Worm (Caenorhabditis elegans) whole organism, L1 larva: Measurements from ENCODE around the gene F49F1.17.

Experiments used
- C04F5.9 ChIP-seq: sonication (generic microtip); optimal IDR thresholded peaks from 2 replicates; lab custom pipeline; 2016; ENCODE audit warnings: missing genetic modification characterization, missing compliant biosample characterization
- C16A3.4 ChIP-seq: fragments of 150-350 bp; optimal IDR thresholded peaks from 2 replicates; lab custom pipeline; 2014; ENCODE audit warnings: missing biosample characterization, missing genetic modification characterization
- F16B12.6 ChIP-seq: fragments of 150-350 bp; optimal IDR thresholded peaks from 2 replicates; lab custom pipeline; 2014; ENCODE audit warnings: missing biosample characterization, missing genetic modification characterization
- ceh-82 ChIP-seq, 3 experiments: fragments of 150-350 bp in 1 of 3; sonication (generic microtip) in 2 of 3; optimal IDR thresholded peaks; 2 replicates each; lab custom pipeline; 2014 to 2017; ENCODE audit warnings: missing biosample characterization in 3 of 3, missing genetic modification characterization in 3 of 3
- ceh-88 ChIP-seq: fragments of 200-800 bp; sonication (Bioruptor generic); IDR thresholded peaks from 2 replicates; pipeline ENCODE4 v1.3.6; 2022; ENCODE audit warnings: missing genetic modification characterization, missing compliant biosample characterization
- ceh-90 ChIP-seq: sonication (generic microtip); optimal IDR thresholded peaks from 2 replicates; lab custom pipeline; 2016; ENCODE audit warnings: missing genetic modification characterization, missing compliant biosample characterization
- ces-1 ChIP-seq: fragments of 150-350 bp; optimal IDR thresholded peaks from 2 replicates; lab custom pipeline; 2014; ENCODE audit warnings: missing biosample characterization, missing genetic modification reagents, missing genetic modification characterization
- dpl-1 ChIP-seq, 3 experiments: fragments of 150-350 bp in 2 of 3; sonication (generic microtip) in 1 of 3; optimal IDR thresholded peaks; 2 replicates each; lab custom pipeline; 2014 to 2017; ENCODE audit warnings: missing biosample characterization in 3 of 3, missing genetic modification characterization in 3 of 3, missing genetic modification reagents in 3 of 3
- efl-1 ChIP-seq, 4 experiments: fragments of 150-350 bp; optimal IDR thresholded peaks in 3 of 4; peaks in 1 of 4; 1 replicate in 1 of 4; 2 replicates in 3 of 4; lab custom pipeline; 2014; ENCODE audit warnings: missing biosample characterization in 2 of 4, missing genetic modification characterization in 2 of 4, missing genetic modification reagents in 2 of 4
- egl-13 ChIP-seq: sonication (generic microtip); optimal IDR thresholded peaks from 2 replicates; lab custom pipeline; 2016; ENCODE audit warnings: missing genotype, missing genetic modification reagents, missing genetic modification characterization, missing compliant biosample characterization
- fkh-10 ChIP-seq: sonication (generic microtip); optimal IDR thresholded peaks from 2 replicates; lab custom pipeline; 2017; ENCODE audit warnings: missing biosample characterization, missing genetic modification reagents, missing genetic modification characterization
- fkh-4 ChIP-seq: sonication (generic microtip); optimal IDR thresholded peaks from 2 replicates; lab custom pipeline; 2016; ENCODE audit warnings: missing compliant biosample characterization, missing genetic modification characterization, borderline replicate concordance
- fkh-8 ChIP-seq: sonication (generic microtip); optimal IDR thresholded peaks from 2 replicates; lab custom pipeline; 2016; ENCODE audit warnings: mild to moderate bottlenecking, missing genetic modification characterization, missing compliant biosample characterization
- fos-1 ChIP-seq: fragments of 150-350 bp; optimal IDR thresholded peaks from 2 replicates; lab custom pipeline; 2014; ENCODE audit warnings: missing biosample characterization, missing genetic modification characterization
- grh-1 ChIP-seq: fragments of 200-800 bp; sonication (Bioruptor generic); IDR thresholded peaks from 2 replicates; pipeline ENCODE4 v1.3.6; 2022; ENCODE audit warnings: missing genetic modification reagents, missing genetic modification characterization, missing compliant biosample characterization
- irx-1 ChIP-seq: sonication (generic microtip); optimal IDR thresholded peaks from 2 replicates; lab custom pipeline; 2016; ENCODE audit warnings: missing genetic modification characterization, missing compliant biosample characterization
- isw-1 ChIP-seq: fragments of 200-800 bp; sonication (Bioruptor generic); IDR thresholded peaks from 2 replicates; pipeline ENCODE4 v1.3.6; 2022; ENCODE audit warnings: missing genetic modification characterization, missing compliant biosample characterization
- lin-14 ChIP-seq: fragments of 200-800 bp; sonication (Bioruptor generic); optimal IDR thresholded peaks from 2 replicates; lab custom pipeline; 2018; ENCODE audit warnings: mild to moderate bottlenecking, missing genetic modification characterization, moderate library complexity, missing compliant biosample characterization
- lin-15B ChIP-seq: fragments of 150-350 bp; sonication (generic microtip); optimal IDR thresholded peaks from 3 replicates; lab custom pipeline; 2014; ENCODE audit warnings: missing biosample characterization, missing genetic modification characterization
- lin-35 ChIP-seq, 2 experiments: fragments of 150-350 bp; optimal IDR thresholded peaks; 2 replicates each; lab custom pipeline; 2014; ENCODE audit warnings: missing biosample characterization in 2 of 2, missing genetic modification characterization in 2 of 2, missing genetic modification reagents in 2 of 2
- lsy-2 ChIP-seq, 2 experiments: fragments of 150-350 bp; optimal IDR thresholded peaks; 2 replicates each; lab custom pipeline; 2014; ENCODE audit warnings: missing biosample characterization in 2 of 2, missing genetic modification characterization in 2 of 2
- mdl-1 ChIP-seq, 2 experiments: fragments of 150-350 bp; optimal IDR thresholded peaks; 2 replicates each; lab custom pipeline; 2014 to 2017; ENCODE audit warnings: missing biosample characterization in 2 of 2, missing genetic modification characterization in 2 of 2, inconsistent platforms in 1 of 2
- mep-1 ChIP-seq: fragments of 150-350 bp; optimal IDR thresholded peaks from 2 replicates; lab custom pipeline; 2014; ENCODE audit warnings: missing biosample characterization, missing genetic modification characterization
- nhr-12 ChIP-seq: sonication (generic microtip); optimal IDR thresholded peaks from 2 replicates; lab custom pipeline; 2017; ENCODE audit warnings: missing biosample characterization, missing genetic modification characterization
- nhr-20 ChIP-seq: sonication (generic microtip); optimal IDR thresholded peaks from 2 replicates; lab custom pipeline; 2016; ENCODE audit warnings: mild to moderate bottlenecking, missing genetic modification characterization, missing compliant biosample characterization
- nhr-237 ChIP-seq: fragments of 150-350 bp; optimal IDR thresholded peaks from 2 replicates; lab custom pipeline; 2014; ENCODE audit warnings: missing biosample characterization, missing genetic modification characterization
- nhr-28 ChIP-seq: fragments of 150-350 bp; optimal IDR thresholded peaks from 2 replicates; lab custom pipeline; 2014; ENCODE audit warnings: missing biosample characterization, missing genetic modification characterization
- nhr-47 ChIP-seq: sonication (generic microtip); optimal IDR thresholded peaks from 2 replicates; lab custom pipeline; 2016; ENCODE audit warnings: mild to moderate bottlenecking, missing genetic modification characterization, moderate library complexity, missing compliant biosample characterization
- nhr-71 ChIP-seq: sonication (generic microtip); optimal IDR thresholded peaks from 2 replicates; lab custom pipeline; 2016; ENCODE audit warnings: mild to moderate bottlenecking, missing genetic modification characterization, moderate library complexity, missing compliant biosample characterization
- nhr-76 ChIP-seq: sonication (generic microtip); optimal IDR thresholded peaks from 2 replicates; lab custom pipeline; 2017; ENCODE audit warnings: missing biosample characterization, missing genetic modification characterization
- nhr-85 ChIP-seq: sonication (generic microtip); peaks from one replicate; lab custom pipeline; 2016; ENCODE audit warnings: missing genetic modification characterization, inconsistent platforms, missing compliant biosample characterization
- nhr-90 ChIP-seq: sonication (generic microtip); optimal IDR thresholded peaks from 2 replicates; lab custom pipeline; 2016; ENCODE audit warnings: mild to moderate bottlenecking, missing genetic modification characterization, missing compliant biosample characterization; ENCODE audit not compliant: poor library complexity
- rnt-1 ChIP-seq: sonication (generic microtip); optimal IDR thresholded peaks from 2 replicates; lab custom pipeline; 2016; ENCODE audit warnings: mild to moderate bottlenecking, missing genetic modification characterization, moderate library complexity, missing compliant biosample characterization
- skn-1 ChIP-seq: fragments of 150-350 bp; optimal IDR thresholded peaks from 2 replicates; lab custom pipeline; 2014; ENCODE audit warnings: missing biosample characterization, missing genetic modification characterization
- snpc-4 ChIP-seq: fragments of 150-350 bp; optimal IDR thresholded peaks from 2 replicates; lab custom pipeline; 2014; ENCODE audit warnings: missing biosample characterization, missing genetic modification characterization
- sox-4 ChIP-seq: sonication (generic microtip); optimal IDR thresholded peaks from 2 replicates; lab custom pipeline; 2016; ENCODE audit warnings: missing genetic modification characterization, missing compliant biosample characterization
- swsn-7 ChIP-seq: sonication (generic microtip); optimal IDR thresholded peaks from 2 replicates; lab custom pipeline; 2016; ENCODE audit warnings: missing genetic modification characterization, missing compliant biosample characterization
- tbx-2 ChIP-seq: sonication (generic microtip); optimal IDR thresholded peaks from 2 replicates; lab custom pipeline; 2016; ENCODE audit warnings: missing genetic modification characterization, missing compliant biosample characterization
- unc-130 ChIP-seq: fragments of 150-350 bp; optimal IDR thresholded peaks from 2 replicates; lab custom pipeline; 2017; ENCODE audit warnings: missing biosample characterization, missing genetic modification characterization, inconsistent platforms
- unc-30 ChIP-seq: sonication (generic microtip); optimal IDR thresholded peaks from 2 replicates; lab custom pipeline; 2017; ENCODE audit warnings: missing biosample characterization, missing genetic modification characterization
- unc-98 ChIP-seq: fragments of 200-800 bp; sonication (Bioruptor generic); IDR thresholded peaks from 2 replicates; pipeline ENCODE4 v1.3.6; 2022; ENCODE audit warnings: missing genetic modification characterization, missing compliant biosample characterization
- xbp-1 ChIP-seq: sonication (generic microtip); optimal IDR thresholded peaks from 2 replicates; lab custom pipeline; 2016; ENCODE audit warnings: missing genetic modification characterization, missing compliant biosample characterization
- zip-4 ChIP-seq: fragments of 200-800 bp; sonication (Bioruptor generic); optimal IDR thresholded peaks from 2 replicates; lab custom pipeline; 2018; ENCODE audit warnings: mild to moderate bottlenecking, missing genetic modification characterization, moderate library complexity, missing compliant biosample characterization
- ztf-11 ChIP-seq, 2 experiments: sonication (generic microtip); optimal IDR thresholded peaks; 2 replicates each; lab custom pipeline; 2016 to 2017; ENCODE audit warnings: missing genetic modification characterization in 2 of 2, missing biosample characterization in 1 of 2, missing compliant biosample characterization in 1 of 2

Gene F49F1.17

ce11 chrIV:4171531-4172163 is 36.0 kb upstream of the F49F1.17 start, which contains the start of the genes K08D10.13 and rnp-2:
Gene K08D10.13 (minus strand): TSS chrIV:4171581.
Gene rnp-2 (plus strand): TSS chrIV:4172076.
- TF ChIP-seq xbp-1 = peak; percentile 59
- peak; percentile 28 for TF ChIP-seq snpc-4
- peak; percentile 65 to 66 for TF ChIP-seq lin-35 (GFP tag; optimal IDR thresholded peaks at IDR 0.05; lab: Kevin White, UChicago)
- peak; percentile 59 to 70 for TF ChIP-seq efl-1 (optimal IDR thresholded peaks at IDR 0.05; lab: Kevin White, UChicago)
- peak; percentile 72 to 94 for TF ChIP-seq efl-1 (GFP tag; optimal IDR thresholded peaks at IDR 0.05 in 1 of 2; lab: Kevin White, UChicago)
- peak; percentile 84 for TF ChIP-seq nhr-85 (tag; lab: Kevin White, UChicago)
- peak; percentile 69 for TF ChIP-seq nhr-71 (tag; lab: Kevin White, UChicago)
- TF ChIP-seq egl-13 = peak; percentile 18
- peak; percentile 73 for TF ChIP-seq mep-1 (tag; lab: Kevin White, UChicago)
- TF ChIP-seq nhr-47 (tag; lab: Kevin White, UChicago) = peak; percentile 66
- no peak for TF ChIP-seq unc-30 (tag; lab: Kevin White, UChicago)
- TF ChIP-seq rnt-1 (tag; lab: Kevin White, UChicago) = peak; percentile 88
- no peak for TF ChIP-seq mdl-1 (tag; optimal IDR thresholded peaks at IDR 0.05; lab: Kevin White, UChicago)
- TF ChIP-seq fkh-10 = peak; percentile 1
- TF ChIP-seq F16B12.6 = peak; percentile 52
- TF ChIP-seq nhr-12 (tag; lab: Kevin White, UChicago) = no peak
- TF ChIP-seq swsn-7 = peak; percentile 54
- peak; percentile 76 to 79 for TF ChIP-seq lsy-2 (tag; optimal IDR thresholded peaks at IDR 0.05; lab: Kevin White, UChicago)
- peak; percentile 61 for TF ChIP-seq irx-1 (tag; lab: Kevin White, UChicago)
- TF ChIP-seq nhr-76 (tag; lab: Kevin White, UChicago) = no peak
- peak; percentile 45 to 67 (median 58) for TF ChIP-seq ceh-82 (tag; optimal IDR thresholded peaks at IDR 0.05; lab: Kevin White, UChicago)
- TF ChIP-seq nhr-90 (tag; lab: Kevin White, UChicago) = peak; percentile 59
- TF ChIP-seq lin-14 (GFP tag; lab: Kevin White, UChicago) = peak; percentile 60
- peak; percentile 73 for TF ChIP-seq lin-15B (tag; lab: Kevin White, UChicago)
- TF ChIP-seq ceh-88 = no peak
- TF ChIP-seq nhr-28 = no peak
- peak; percentile 27 for TF ChIP-seq sox-4
- no peak for TF ChIP-seq zip-4
- TF ChIP-seq ztf-11 (tag; optimal IDR thresholded peaks at IDR 0.05; lab: Kevin White, UChicago) = peak in 1 of 2 experiments; percentile 59
- TF ChIP-seq tbx-2 (tag; lab: Kevin White, UChicago) = peak; percentile 60
- TF ChIP-seq grh-1 = no peak
- peak; percentile 25 for TF ChIP-seq fkh-8 (tag; lab: Kevin White, UChicago)
- TF ChIP-seq unc-130 (tag; lab: Kevin White, UChicago) = peak; percentile 22
- peak; percentile 16 for TF ChIP-seq C04F5.9
- peak; percentile 79 for TF ChIP-seq ceh-90 (tag; lab: Kevin White, UChicago)
- peak; percentile 27 for TF ChIP-seq nhr-20 (tag; lab: Kevin White, UChicago)
- TF ChIP-seq nhr-237 (tag; lab: Kevin White, UChicago) = no peak
- TF ChIP-seq fkh-4 = peak; percentile 21
- TF ChIP-seq isw-1 (GFP tag; lab: Robert Waterston, UW) = peak; percentile 29
- peak; percentile 28 for TF ChIP-seq C16A3.4 (tag; lab: Kevin White, UChicago)
- peak; percentile 46 to 75 (median 56) for TF ChIP-seq dpl-1 (GFP tag; optimal IDR thresholded peaks at IDR 0.05; lab: Kevin White, UChicago)
- TF ChIP-seq unc-98 (GFP tag; lab: Robert Waterston, UW) = no peak
- no peak for TF ChIP-seq ces-1 (GFP tag; lab: Kevin White, UChicago)

ce11 chrIV:4167296-4167695 is 31.7 kb upstream of the F49F1.17 start:
- TF ChIP-seq fos-1 (tag; lab: Kevin White, UChicago) (no peak), skn-1 (tag; lab: Kevin White, UChicago) (no peak)
